Fruit fly (Drosophila melanogaster) whole organism, embryonic: ENCODE data around the gene Rbp1-like.

Experiments used
- CG11456 ChIP-seq: fragments of 200-800 bp; sonication (Bioruptor generic); IDR thresholded peaks from 3 replicates; pipeline ENCODE4 v1.3.6; 2022; ENCODE audit warnings: missing biosample characterization, missing genetic modification characterization
- CG17359 ChIP-seq: fragments of 200-800 bp; sonication (Bioruptor generic); optimal IDR thresholded peaks from 3 replicates; lab custom pipeline; 2018; ENCODE audit warnings: missing biosample characterization, mild to moderate bottlenecking, missing genetic modification characterization, moderate library complexity
- CG2202 ChIP-seq: fragments of 200-800 bp; sonication (Bioruptor generic); optimal IDR thresholded peaks from 2 replicates; lab custom pipeline; 2018; ENCODE audit warnings: missing biosample characterization, mild to moderate bottlenecking, missing genetic modification characterization
- CG34422 ChIP-seq: fragments of 200-800 bp; sonication (Bioruptor generic); IDR thresholded peaks from 3 replicates; pipeline ENCODE4 v1.3.6; 2022; ENCODE audit warnings: missing biosample characterization, missing genetic modification characterization
- CG7357 ChIP-seq: fragments of 200-800 bp; sonication (Bioruptor generic); IDR thresholded peaks from 3 replicates; pipeline ENCODE4 v1.3.6; 2022; ENCODE audit warnings: missing biosample characterization, missing genetic modification characterization
- CTCF ChIP-seq: fragments of 200-800 bp; sonication (Bioruptor generic); optimal IDR thresholded peaks from 2 replicates; lab custom pipeline; 2017; ENCODE audit warnings: missing biosample characterization, mild to moderate bottlenecking, missing genetic modification characterization, moderate library complexity
- E2f1 ChIP-seq: fragments of 200-800 bp; sonication (Bioruptor generic); IDR thresholded peaks from 2 replicates; pipeline ENCODE4 v1.3.6; 2022; ENCODE audit warnings: missing biosample characterization, missing genetic modification characterization
- ERR ChIP-seq: fragments of 200-800 bp; sonication (Bioruptor generic); optimal IDR thresholded peaks from 2 replicates; lab custom pipeline; 2016; ENCODE audit warnings: missing biosample characterization, missing genetic modification characterization
- Fer1 ChIP-seq: fragments of 200-800 bp; sonication (Bioruptor generic); optimal IDR thresholded peaks from 2 replicates; lab custom pipeline; 2017; ENCODE audit warnings: missing biosample characterization, mild to moderate bottlenecking, missing genetic modification characterization
- H15 ChIP-seq: fragments of 200-800 bp; sonication (Bioruptor generic); IDR thresholded peaks from 3 replicates; pipeline ENCODE4 v1.3.6; 2022; ENCODE audit warnings: missing biosample characterization, missing genetic modification characterization
- MTF-1 ChIP-seq: fragments of 200-800 bp; sonication (Bioruptor generic); optimal IDR thresholded peaks from 2 replicates; lab custom pipeline; 2018; ENCODE audit warnings: missing biosample characterization, mild to moderate bottlenecking, missing genetic modification characterization, borderline replicate concordance
- Mrtf ChIP-seq: fragments of 200-800 bp; sonication (Bioruptor generic); IDR thresholded peaks from 3 replicates; pipeline ENCODE4 v1.3.6; 2022; ENCODE audit warnings: missing biosample characterization, missing genetic modification characterization
- NC2β ChIP-seq: fragments of 200-800 bp; sonication (Bioruptor generic); optimal IDR thresholded peaks from 2 replicates; lab custom pipeline; 2016; ENCODE audit warnings: missing biosample characterization, missing genetic modification characterization
- Trl ChIP-seq, 3 experiments: fragments of >200 bp in 2 of 3; fragments of 200-800 bp in 1 of 3; sonication (Bioruptor generic) in 1 of 3; optimal IDR thresholded peaks; 2 replicates in 1 of 3; 3 replicates in 2 of 3; lab custom pipeline; 2016 to 2017; ENCODE audit warnings: missing biosample characterization in 1 of 3, missing genetic modification characterization in 1 of 3
- Xrp1 ChIP-seq: fragments of 200-800 bp; sonication (Bioruptor generic); IDR thresholded peaks from 2 replicates; pipeline ENCODE4 v1.3.6; 2022; ENCODE audit warnings: missing biosample characterization, missing genetic modification characterization
- az2 ChIP-seq: fragments of 200-800 bp; sonication (Bioruptor generic); optimal IDR thresholded peaks from 3 replicates; lab custom pipeline; 2016; ENCODE audit warnings: missing biosample characterization, missing genetic modification characterization
- crc ChIP-seq: fragments of 200-800 bp; sonication (Bioruptor generic); optimal IDR thresholded peaks from 2 replicates; lab custom pipeline; 2016; ENCODE audit warnings: missing biosample characterization, missing genetic modification characterization
- crp ChIP-seq, 2 experiments: fragments of 200-800 bp; sonication (Bioruptor generic); optimal IDR thresholded peaks; 2 replicates in 1 of 2; 3 replicates in 1 of 2; lab custom pipeline; 2017; ENCODE audit warnings: missing biosample characterization in 2 of 2, missing genetic modification characterization in 2 of 2, mild to moderate bottlenecking in 1 of 2, moderate library complexity in 1 of 2
- her ChIP-seq: fragments of 200-800 bp; sonication (Bioruptor generic); optimal IDR thresholded peaks from 2 replicates; lab custom pipeline; 2016; ENCODE audit warnings: missing biosample characterization, missing genetic modification characterization
- ken ChIP-seq: fragments of 200-800 bp; sonication (Bioruptor generic); IDR thresholded peaks from 3 replicates; pipeline ENCODE4 v1.3.6; 2022; ENCODE audit warnings: missing biosample characterization, missing genetic modification characterization
- lilli ChIP-seq: fragments of 200-800 bp; sonication (Bioruptor generic); optimal IDR thresholded peaks from 3 replicates; lab custom pipeline; 2016; ENCODE audit warnings: missing biosample characterization, missing genetic modification characterization
- prd ChIP-seq, 3 experiments: fragments of >200 bp in 2 of 3; fragments of 200-800 bp in 1 of 3; sonication (Bioruptor generic) in 1 of 3; optimal IDR thresholded peaks in 2 of 3; IDR thresholded peaks in 1 of 3; 2 replicates in 2 of 3; 3 replicates in 1 of 3; pipeline versions ENCODE4 v1.3.6 to Lab custom; 2017 to 2022; ENCODE audit warnings: missing biosample characterization in 1 of 3, missing genetic modification characterization in 1 of 3
- slou ChIP-seq: fragments of 200-800 bp; sonication (Bioruptor generic); optimal IDR thresholded peaks from 3 replicates; lab custom pipeline; 2016; ENCODE audit warnings: missing biosample characterization, missing genetic modification characterization
- tll ChIP-seq, 2 experiments: fragments of 200-800 bp in 1 of 2; fragments of >200 bp in 1 of 2; sonication (Bioruptor generic) in 1 of 2; optimal IDR thresholded peaks; 2 replicates each; lab custom pipeline; 2017 to 2019; ENCODE audit warnings: missing biosample characterization in 2 of 2, missing genetic modification characterization in 2 of 2, mild to moderate bottlenecking in 1 of 2, moderate library complexity in 1 of 2

The Rbp1-like gene

dm6 chrX:13331814-13332701 is 52.6 kb downstream of the Rbp1-like start (continued):
- TF ChIP-seq slou (GFP tag; lab: Kevin White, UChicago), result no peak
- TF ChIP-seq az2, result no peak
- TF ChIP-seq Trl (optimal IDR thresholded peaks at IDR 0.05; lab: Kevin White, UChicago), result no peak
- no peak for TF ChIP-seq Trl (GFP tag; optimal IDR thresholded peaks at IDR 0.05; lab: Kevin White, UChicago)
- no peak for TF ChIP-seq CTCF (GFP tag; lab: Kevin White, UChicago)
- no peak for TF ChIP-seq NC2β (GFP tag; lab: Kevin White, UChicago)
- TF ChIP-seq ERR (GFP tag; lab: Kevin White, UChicago), result no peak
- no peak for TF ChIP-seq CG34422
- peak; percentile 60 for TF ChIP-seq CG17359 (tag; lab: Kevin White, UChicago)
- TF ChIP-seq CG2202 (tag; lab: Kevin White, UChicago), result no peak
- TF ChIP-seq CG7357, result no peak
- no peak for TF ChIP-seq CG11456 (GFP tag; lab: Robert Waterston, UW)
- TF ChIP-seq crp (GFP tag; optimal IDR thresholded peaks at IDR 0.05; lab: Kevin White, UChicago), result peak in 1 of 2 experiments; percentile 39
- TF ChIP-seq prd (optimal IDR thresholded peaks at IDR 0.05; lab: Kevin White, UChicago), result no peak
- TF ChIP-seq prd (GFP tag; IDR thresholded peaks at IDR 0.05; lab: Robert Waterston, UW), result peak; percentile 31; the same call in 2 of the 3 replicates
- TF ChIP-seq H15 (GFP tag; lab: Robert Waterston, UW), result no peak
- no peak for TF ChIP-seq E2f1 (GFP tag; lab: Robert Waterston, UW)
- no peak for TF ChIP-seq Mrtf (GFP tag; lab: Robert Waterston, UW)
- no peak for TF ChIP-seq her (GFP tag; lab: Kevin White, UChicago)
- no peak for TF ChIP-seq crc (GFP tag; lab: Kevin White, UChicago)
- TF ChIP-seq lilli (GFP tag; lab: Kevin White, UChicago), result peak; percentile 18
- TF ChIP-seq Xrp1 (GFP tag; lab: Robert Waterston, UW), result peak; percentile 27; the same call in 1 of the 2 replicates
- no peak for TF ChIP-seq MTF-1 (GFP tag; lab: Kevin White, UChicago)
- no peak for TF ChIP-seq tll (GFP tag; optimal IDR thresholded peaks at IDR 0.05; lab: Kevin White, UChicago)
- no peak for TF ChIP-seq ken (GFP tag; lab: Robert Waterston, UW)
- TF ChIP-seq Fer1, result no peak
